Fruit fly (Drosophila melanogaster): ENCODE results near the gene Mrm2.

DNA sequence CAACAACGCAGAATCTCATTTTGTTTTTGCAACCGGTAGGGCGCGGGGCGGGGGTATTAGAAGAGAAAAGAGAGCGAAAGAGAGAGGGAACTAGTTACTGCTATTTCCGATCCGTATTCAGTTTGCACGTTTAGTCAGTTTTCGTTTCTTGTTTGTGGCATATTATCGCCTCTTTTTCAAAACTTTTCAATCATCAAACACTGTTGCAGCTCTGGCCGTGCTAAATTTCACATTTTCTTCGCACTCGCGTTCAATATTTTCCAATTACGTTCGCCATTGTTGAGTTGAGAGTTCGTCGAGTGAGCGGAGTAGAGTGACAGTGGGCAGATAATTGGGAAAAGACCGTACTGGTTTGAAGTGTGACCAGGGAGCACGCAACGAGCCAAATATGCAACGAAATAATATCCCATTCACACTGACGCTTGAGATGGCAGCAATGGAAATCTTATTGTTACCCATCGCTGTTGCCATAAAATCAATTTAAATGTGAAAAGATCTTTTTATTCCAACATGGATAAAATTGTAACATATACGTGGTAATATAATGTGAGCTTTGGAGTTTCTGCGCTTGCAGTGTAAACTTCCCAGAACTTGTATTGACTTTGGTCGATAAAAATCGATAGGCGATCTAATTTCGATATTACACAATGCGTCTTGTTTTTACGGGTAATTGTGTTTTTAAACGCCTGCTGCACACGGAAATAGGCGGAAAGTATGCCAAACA lies at the start of gene Mrm2, which contains the start of gene Ire1:
- no peak for TF ChIP-seq pan (optimal IDR thresholded peaks at IDR 0.05)
- no peak for TF ChIP-seq usp (GFP tag; optimal IDR thresholded peaks at IDR 0.05)
- TF ChIP-seq Dll (optimal IDR thresholded peaks at IDR 0.05) = no peak
